Worm (Caenorhabditis elegans): ENCODE data around the gene cogc-4.

DNA sequence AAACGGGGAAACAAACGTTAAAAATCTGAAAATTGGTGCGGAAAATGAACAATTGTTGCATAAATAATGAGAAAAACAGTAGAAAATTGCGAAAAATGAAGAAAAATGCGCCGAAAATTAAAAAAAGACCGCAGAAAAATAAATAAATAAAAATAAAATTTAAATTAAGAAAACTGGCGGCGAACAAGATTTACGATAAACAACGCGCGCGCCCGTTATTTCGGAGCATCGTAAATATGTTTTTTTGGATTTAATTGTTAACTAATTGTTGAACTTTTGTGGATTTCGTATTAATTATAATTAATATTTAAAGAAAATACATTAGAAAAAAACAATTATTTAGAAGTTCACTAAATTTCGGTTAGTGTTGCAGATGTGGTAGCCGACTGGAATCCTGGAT, 26.4 kb upstream of the cogc-4 start:
- no peak for TF ChIP-seq F44E2.7 (GFP tag; IDR thresholded peaks at IDR 0.05)
- no peak for TF ChIP-seq nhr-76 (tag; optimal IDR thresholded peaks at IDR 0.05)
- TF ChIP-seq lsy-2 (tag; optimal IDR thresholded peaks at IDR 0.05): no peak
- TF ChIP-seq zag-1 (tag; optimal IDR thresholded peaks at IDR 0.05): no peak
- no peak for TF ChIP-seq snpc-1.2 (GFP tag; IDR thresholded peaks at IDR 0.05)
- no peak for TF ChIP-seq egl-27 (tag; optimal IDR thresholded peaks at IDR 0.05)

Data from whole organism, L4 larva.